Worm (Caenorhabditis elegans): ENCODE measurements around the gene C02F5.13.

Gene C02F5.13

DNA sequence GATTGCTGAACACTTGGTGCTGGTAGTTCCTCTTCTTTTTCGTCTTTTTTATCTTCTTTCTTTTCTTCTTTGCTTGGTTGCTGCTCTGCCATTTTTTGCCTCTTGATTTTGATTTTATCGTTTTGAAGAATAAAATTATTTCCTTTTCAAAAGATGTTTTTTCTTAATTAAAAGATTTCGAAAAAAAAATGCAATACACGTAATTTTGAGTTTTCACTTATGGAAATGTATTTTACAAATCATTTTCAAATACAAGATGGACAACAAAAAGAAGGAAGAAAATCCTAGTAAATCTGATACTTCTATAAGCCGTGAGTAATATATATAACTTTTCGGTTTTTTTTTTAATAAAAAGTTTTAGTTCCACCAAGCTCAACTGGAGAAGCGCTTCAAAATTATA, 2.2 kb downstream of the C02F5.13 start, which contains the start of the genes C02F5.10 and C02F5.2:
Gene C02F5.10 (minus strand): TSS at position 101 of the 400 bp plus-strand sequence.
Gene C02F5.2 (plus strand): TSS at position 239 of the 400 bp plus-strand sequence.
- TF ChIP-seq sma-9 (GFP tag; optimal IDR thresholded peaks at IDR 0.05) (no peak), sma-9 (tag; optimal IDR thresholded peaks at IDR 0.05) (no peak), unc-39 (tag; optimal IDR thresholded peaks at IDR 0.05) (no peak), ZK546.5 (tag; optimal IDR thresholded peaks at IDR 0.05) (no peak)

DNA sequence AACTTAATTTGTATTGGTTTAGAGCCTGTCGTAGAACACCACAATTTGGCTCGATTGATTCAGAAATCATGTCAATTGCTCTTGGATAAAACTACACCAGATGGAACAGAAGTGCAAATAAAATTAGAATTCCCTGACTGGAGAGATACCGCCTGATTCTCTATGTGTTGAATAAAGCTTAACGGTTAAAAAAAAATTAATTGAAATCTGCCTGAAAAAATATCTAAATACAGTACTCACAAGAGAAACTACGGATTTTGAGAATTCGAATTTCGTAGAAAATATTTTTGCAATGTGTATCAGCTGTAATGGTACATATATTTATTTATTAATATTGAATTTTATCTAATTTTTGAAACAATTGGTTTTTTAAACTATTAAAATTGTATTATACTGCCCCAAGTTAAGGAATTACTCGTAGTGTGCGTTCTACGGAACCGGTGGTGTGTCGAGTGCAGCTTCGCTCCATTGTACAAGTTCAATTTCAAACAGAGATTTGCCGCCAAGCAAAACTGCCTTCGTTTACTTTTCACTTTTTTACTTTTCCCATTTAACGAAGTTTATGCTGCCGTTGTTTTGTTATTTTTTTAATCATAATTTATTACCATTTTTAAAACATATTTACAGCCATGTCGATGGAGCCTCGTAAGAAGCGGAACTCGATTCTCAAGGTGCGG, 3.0 kb downstream of the C02F5.13 start, which contains the start of gene knl-1:
Gene knl-1 (plus strand): TSS at position 626 of the 677 bp plus-strand sequence.
- TF ChIP-seq sma-3 (GFP tag; optimal IDR thresholded peaks at IDR 0.05), result no peak
- no peak for TF ChIP-seq blmp-1 (tag; optimal IDR thresholded peaks at IDR 0.05; ENCODE audit: insufficient read depth)
- no peak for TF ChIP-seq elt-1 (tag; optimal IDR thresholded peaks at IDR 0.05)
- TF ChIP-seq nhr-129 (tag; optimal IDR thresholded peaks at IDR 0.05), result peak; percentile 76
- no peak for TF ChIP-seq nhr-25 (tag; optimal IDR thresholded peaks at IDR 0.05)
- no peak for TF ChIP-seq zag-1 (tag; optimal IDR thresholded peaks at IDR 0.05)
- TF ChIP-seq unc-55 (GFP tag; optimal IDR thresholded peaks at IDR 0.05), result peak; percentile 84
- no peak for TF ChIP-seq unc-62 (GFP tag; optimal IDR thresholded peaks at IDR 0.05)
- no peak for TF ChIP-seq ceh-82 (tag; optimal IDR thresholded peaks at IDR 0.05)
- TF ChIP-seq snpc-4 (tag; optimal IDR thresholded peaks at IDR 0.05), result peak; percentile 9
- TF ChIP-seq gmeb-1 (tag; optimal IDR thresholded peaks at IDR 0.05), result peak; percentile 73
- TF ChIP-seq nhr-77 (tag; optimal IDR thresholded peaks at IDR 0.05), result no peak
- no peak for TF ChIP-seq lin-39 (tag; optimal IDR thresholded peaks at IDR 0.05)
- TF ChIP-seq nhr-21 (tag; optimal IDR thresholded peaks at IDR 0.05), result no peak
- TF ChIP-seq nhr-11 (tag; optimal IDR thresholded peaks at IDR 0.05), result no peak
- TF ChIP-seq Y55F3AM.14 (GFP tag; optimal IDR thresholded peaks at IDR 0.05), result no peak
- no peak for TF ChIP-seq ztf-11 (tag; optimal IDR thresholded peaks at IDR 0.05)
- TF ChIP-seq C34F6.9 (tag; optimal IDR thresholded peaks at IDR 0.05), result peak; percentile 65
- TF ChIP-seq unc-39 (tag; optimal IDR thresholded peaks at IDR 0.05), result no peak
- TF ChIP-seq ama-1 (optimal IDR thresholded peaks at IDR 0.05), result no peak
- no peak for TF ChIP-seq nhr-10 (tag; optimal IDR thresholded peaks at IDR 0.05)
- TF ChIP-seq fos-1 (tag; optimal IDR thresholded peaks at IDR 0.05), result peak; percentile 2
- TF ChIP-seq elt-3 (tag; optimal IDR thresholded peaks at IDR 0.05), result no peak
- TF ChIP-seq lin-13 (GFP tag; optimal IDR thresholded peaks at IDR 0.05), result no peak
- no peak for TF ChIP-seq ztf-4 (tag; optimal IDR thresholded peaks at IDR 0.05)
- TF ChIP-seq F13H6.1 (tag; optimal IDR thresholded peaks at IDR 0.05), result no peak
- no peak for TF ChIP-seq mab-5 (tag; optimal IDR thresholded peaks at IDR 0.05)
- TF ChIP-seq alr-1 (tag; optimal IDR thresholded peaks at IDR 0.05), result no peak
- no peak for TF ChIP-seq ceh-16 (tag; optimal IDR thresholded peaks at IDR 0.05)
- TF ChIP-seq mbf-1 (tag; optimal IDR thresholded peaks at IDR 0.05), result no peak
- TF ChIP-seq sma-9 (GFP tag; optimal IDR thresholded peaks at IDR 0.05), result no peak
- no peak for TF ChIP-seq sma-9 (tag; optimal IDR thresholded peaks at IDR 0.05)
- no peak for TF ChIP-seq sem-4 (tag; optimal IDR thresholded peaks at IDR 0.05)
- peak; percentile 7 for TF ChIP-seq crh-2 (tag; optimal IDR thresholded peaks at IDR 0.05)
- no peak for TF ChIP-seq nhr-12 (tag; optimal IDR thresholded peaks at IDR 0.05)
- no peak for TF ChIP-seq R02D3.7 (tag; optimal IDR thresholded peaks at IDR 0.05)
- TF ChIP-seq ztf-1 (GFP tag; conservative IDR thresholded peaks at IDR 0.05), result no peak
- TF ChIP-seq lin-11 (tag; optimal IDR thresholded peaks at IDR 0.05), result no peak
- no peak for TF ChIP-seq nhr-237 (tag; optimal IDR thresholded peaks at IDR 0.05)
- TF ChIP-seq aly-2 (tag; optimal IDR thresholded peaks at IDR 0.05), result no peak
- no peak for TF ChIP-seq ZK546.5 (tag; optimal IDR thresholded peaks at IDR 0.05)
- peak in 1 of 2 experiments; percentile 72 for TF ChIP-seq lsy-2 (tag; optimal IDR thresholded peaks at IDR 0.05)

DNA sequence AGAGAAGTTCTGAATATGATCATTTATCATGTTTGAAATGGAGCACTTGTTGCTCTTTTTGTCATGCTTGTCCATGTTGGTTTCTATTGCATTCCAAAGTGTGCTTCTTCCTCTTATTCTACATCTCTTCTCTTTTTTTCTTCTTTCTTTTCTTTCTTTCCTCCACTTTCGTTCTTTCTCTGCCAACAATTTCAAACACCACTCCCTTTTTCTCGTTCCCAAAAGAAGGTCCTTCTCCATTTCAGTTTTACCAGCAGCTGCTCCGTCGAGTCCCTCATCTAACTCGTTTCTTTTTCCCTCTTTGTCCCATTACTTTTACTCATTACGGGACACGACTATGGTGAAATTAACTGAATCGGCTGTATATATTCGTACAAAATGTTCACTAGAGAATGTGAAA, 7.8 kb downstream of the C02F5.13 start, which contains the start of gene F09G8.5:
Gene F09G8.5 (plus strand): TSS at position 38 of the 400 bp plus-strand sequence.
- TF ChIP-seq elt-1 (tag; optimal IDR thresholded peaks at IDR 0.05) (no peak), unc-55 (GFP tag; optimal IDR thresholded peaks at IDR 0.05) (peak; percentile 81)

Data from whole organism, L2 larva.